Worm (Caenorhabditis elegans) whole organism, young adult: Measurements from ENCODE around the gene srx-46.
A peak's percentile ranks its signal among the peaks of the same experiment; 100 is the strongest.

Experiments
- B0019.2 ChIP-seq: fragments of 200-800 bp; sonication (Bioruptor generic); conservative IDR thresholded peaks from 2 replicates; pipeline ENCODE4 v1.3.6; 2022; ENCODE audit warnings: missing genetic modification reagents, missing genetic modification characterization, missing compliant biosample characterization
- B0336.3 ChIP-seq: fragments of 200-800 bp; sonication (Bioruptor generic); IDR thresholded peaks from 2 replicates; pipeline ENCODE4 v1.3.6; 2022; ENCODE audit warnings: missing genetic modification characterization, missing compliant biosample characterization
- C06A6.2 ChIP-seq: fragments of 200-800 bp; sonication (Bioruptor generic); conservative IDR thresholded peaks from 2 replicates; pipeline ENCODE4 v1.3.6; 2022; ENCODE audit warnings: missing genetic modification characterization, missing compliant biosample characterization
- D2030.7 ChIP-seq: fragments of 200-800 bp; sonication (Bioruptor generic); IDR thresholded peaks from 2 replicates; pipeline ENCODE4 v1.3.6; 2022; ENCODE audit warnings: missing genetic modification reagents, missing genetic modification characterization, missing compliant biosample characterization
- F10E7.11 ChIP-seq: sonication (generic microtip); optimal IDR thresholded peaks from 2 replicates; lab custom pipeline; 2017; ENCODE audit warnings: mild to moderate bottlenecking, missing genetic modification characterization, moderate library complexity, missing compliant biosample characterization
- F22D6.2 ChIP-seq: sonication (generic microtip); optimal IDR thresholded peaks from 2 replicates; lab custom pipeline; 2016; ENCODE audit warnings: mild to moderate bottlenecking, missing genetic modification characterization, missing compliant biosample characterization
- F33H1.4 ChIP-seq: fragments of 200-800 bp; sonication (Bioruptor generic); IDR thresholded peaks from 2 replicates; pipeline ENCODE4 v1.3.6; 2022; ENCODE audit warnings: missing genetic modification reagents, missing genetic modification characterization, missing compliant biosample characterization
- F37B4.10 ChIP-seq: fragments of 200-800 bp; sonication (Bioruptor generic); IDR thresholded peaks from 2 replicates; pipeline ENCODE4 v1.3.6; 2022; ENCODE audit warnings: missing genetic modification characterization, missing compliant biosample characterization
- F39B2.1 ChIP-seq: fragments of 200-800 bp; sonication (Bioruptor generic); IDR thresholded peaks from 2 replicates; pipeline ENCODE4 v1.3.6; 2022; ENCODE audit warnings: missing genetic modification reagents, missing genetic modification characterization, missing compliant biosample characterization
- F49E8.2 ChIP-seq: sonication (generic microtip); optimal IDR thresholded peaks from 3 replicates; lab custom pipeline; 2017; ENCODE audit warnings: missing genetic modification characterization, mild to moderate bottlenecking, missing compliant biosample characterization, antibody characterized with exemption, moderate library complexity; ENCODE audit not compliant: insufficient read depth
- F57C9.4 ChIP-seq: sonication (generic microtip); optimal IDR thresholded peaks from 2 replicates; lab custom pipeline; 2017; ENCODE audit warnings: mild to moderate bottlenecking, missing genetic modification characterization, missing compliant biosample characterization
- K11D2.4 ChIP-seq: fragments of 200-800 bp; sonication (Bioruptor generic); IDR thresholded peaks from 2 replicates; pipeline ENCODE4 v1.3.6; 2022; ENCODE audit warnings: missing genetic modification reagents, missing genetic modification characterization, missing compliant biosample characterization
- Y56A3A.18 ChIP-seq: fragments of 200-800 bp; sonication (Bioruptor generic); IDR thresholded peaks from 2 replicates; pipeline ENCODE4 v1.3.6; 2022; ENCODE audit warnings: missing genetic modification reagents, missing genetic modification characterization, missing compliant biosample characterization
- Y95B8A.8 ChIP-seq: fragments of 200-800 bp; sonication (Bioruptor generic); IDR thresholded peaks from 2 replicates; pipeline ENCODE4 v1.3.6; 2022; ENCODE audit warnings: missing genetic modification reagents, missing genetic modification characterization, missing compliant biosample characterization
- ZK185.1 ChIP-seq: sonication (generic microtip); optimal IDR thresholded peaks from 2 replicates; lab custom pipeline; 2016; ENCODE audit warnings: mild to moderate bottlenecking, missing genetic modification characterization, missing compliant biosample characterization; ENCODE audit not compliant: poor library complexity, severe bottlenecking
- akir-1 ChIP-seq: fragments of 200-800 bp; sonication (Bioruptor generic); optimal IDR thresholded peaks from 2 replicates; lab custom pipeline; 2018; ENCODE audit warnings: mild to moderate bottlenecking, missing genetic modification characterization, moderate library complexity, missing compliant biosample characterization
- aptf-2 ChIP-seq: fragments of 200-800 bp; sonication (Bioruptor generic); conservative IDR thresholded peaks from 2 replicates; pipeline ENCODE4 v1.3.6; 2022; ENCODE audit warnings: missing genetic modification reagents, missing genetic modification characterization, missing compliant biosample characterization
- athp-1 ChIP-seq: sonication (generic microtip); optimal IDR thresholded peaks from 2 replicates; lab custom pipeline; 2017; ENCODE audit warnings: mild to moderate bottlenecking, missing genetic modification characterization, missing compliant biosample characterization
- attf-3 ChIP-seq: fragments of 200-800 bp; sonication (Bioruptor generic); conservative IDR thresholded peaks from 2 replicates; pipeline ENCODE4 v1.3.6; 2022; ENCODE audit warnings: missing genetic modification reagents, missing genetic modification characterization, missing compliant biosample characterization
- bed-1 ChIP-seq: fragments of 200-800 bp; sonication (Bioruptor generic); IDR thresholded peaks from 2 replicates; pipeline ENCODE4 v1.3.6; 2022; ENCODE audit warnings: missing genetic modification reagents, missing genetic modification characterization, missing compliant biosample characterization
- cebp-2 ChIP-seq: fragments of 200-800 bp; sonication (Bioruptor generic); IDR thresholded peaks from 2 replicates; pipeline ENCODE4 v1.3.6; 2022; ENCODE audit warnings: missing genetic modification characterization, missing compliant biosample characterization
- ceh-100 ChIP-seq: fragments of 200-800 bp; sonication (Bioruptor generic); IDR thresholded peaks from 2 replicates; pipeline ENCODE4 v1.3.6; 2022; ENCODE audit warnings: missing genetic modification reagents, missing genetic modification characterization, missing compliant biosample characterization
- ceh-27 ChIP-seq: fragments of 200-800 bp; sonication (Bioruptor generic); optimal IDR thresholded peaks from 2 replicates; lab custom pipeline; 2018; ENCODE audit warnings: mild to moderate bottlenecking, missing genetic modification characterization, moderate library complexity, missing compliant biosample characterization
- ceh-58 ChIP-seq: fragments of 200-800 bp; sonication (Bioruptor generic); IDR thresholded peaks from 2 replicates; pipeline ENCODE4 v1.3.6; 2022; ENCODE audit warnings: missing genetic modification characterization, missing compliant biosample characterization
- chd-7 ChIP-seq: sonication (generic microtip); optimal IDR thresholded peaks from 2 replicates; lab custom pipeline; 2016; ENCODE audit warnings: mild to moderate bottlenecking, missing genetic modification characterization, moderate library complexity, missing compliant biosample characterization
- dox-1 ChIP-seq: fragments of 200-800 bp; sonication (Bioruptor generic); IDR thresholded peaks from 2 replicates; pipeline ENCODE4 v1.3.6; 2022; ENCODE audit warnings: missing genetic modification reagents, missing genetic modification characterization, missing compliant biosample characterization
- dpl-1 ChIP-seq: fragments of 150-350 bp; optimal IDR thresholded peaks from 2 replicates; lab custom pipeline; 2014; ENCODE audit warnings: missing biosample characterization, missing genetic modification reagents, missing genetic modification characterization
- ekl-4 ChIP-seq: fragments of 200-800 bp; sonication (Bioruptor generic); IDR thresholded peaks from 2 replicates; pipeline ENCODE4 v1.3.6; 2022; ENCODE audit warnings: missing genetic modification reagents, missing genetic modification characterization, missing compliant biosample characterization
- hmg-1.2 ChIP-seq: fragments of 200-800 bp; sonication (Bioruptor generic); IDR thresholded peaks from 2 replicates; pipeline ENCODE4 v1.3.6; 2022; ENCODE audit warnings: missing genetic modification reagents, missing genetic modification characterization, missing compliant biosample characterization
- hmg-20 ChIP-seq: fragments of 200-800 bp; sonication (Bioruptor generic); IDR thresholded peaks from 2 replicates; pipeline ENCODE4 v1.3.6; 2022; ENCODE audit warnings: missing genetic modification reagents, missing genetic modification characterization, missing compliant biosample characterization
- hrde-1 ChIP-seq: sonication (generic microtip); optimal IDR thresholded peaks from 2 replicates; lab custom pipeline; 2016; ENCODE audit warnings: missing genetic modification characterization, mild to moderate bottlenecking, missing compliant biosample characterization, moderate library complexity, missing genotype, missing genetic modification reagents, borderline replicate concordance
- hsf-1 ChIP-seq: fragments of 200-800 bp; sonication (Bioruptor generic); IDR thresholded peaks from 2 replicates; pipeline ENCODE4 v1.3.6; 2022; ENCODE audit warnings: missing genetic modification reagents, missing genetic modification characterization, missing compliant biosample characterization
- lin-35 ChIP-seq, 3 experiments: fragments of 150-350 bp in 2 of 3; sonication (generic microtip) in 1 of 3; optimal IDR thresholded peaks; 2 replicates each; lab custom pipeline; 2014 to 2018; ENCODE audit warnings: missing biosample characterization in 3 of 3, missing genetic modification characterization in 3 of 3, missing genetic modification reagents in 3 of 3
- lir-1 ChIP-seq: fragments of 200-800 bp; sonication (Bioruptor generic); conservative IDR thresholded peaks from 2 replicates; pipeline ENCODE4 v1.3.6; 2022; ENCODE audit warnings: missing genetic modification reagents, missing genetic modification characterization, missing compliant biosample characterization
- madf-6 ChIP-seq: fragments of 200-800 bp; sonication (Bioruptor generic); IDR thresholded peaks from 2 replicates; pipeline ENCODE4 v1.3.6; 2022; ENCODE audit warnings: missing genetic modification reagents, missing genetic modification characterization, missing compliant biosample characterization
- mes-4 ChIP-seq: sonication (generic microtip); optimal IDR thresholded peaks from 2 replicates; lab custom pipeline; 2016; ENCODE audit warnings: missing genotype, missing genetic modification characterization, missing compliant biosample characterization
- nfya-2 ChIP-seq: fragments of 200-800 bp; sonication (Bioruptor generic); IDR thresholded peaks from 2 replicates; pipeline ENCODE4 v1.3.6; 2022; ENCODE audit warnings: missing genetic modification reagents, missing genetic modification characterization, missing compliant biosample characterization
- nfyb-1 ChIP-seq: fragments of 200-800 bp; sonication (Bioruptor generic); IDR thresholded peaks from 2 replicates; pipeline ENCODE4 v1.3.6; 2022; ENCODE audit warnings: missing genetic modification reagents, missing genetic modification characterization, missing compliant biosample characterization
- nhr-120 ChIP-seq: fragments of 200-800 bp; sonication (Bioruptor generic); IDR thresholded peaks from 2 replicates; pipeline ENCODE4 v1.3.6; 2022; ENCODE audit warnings: missing genetic modification characterization, missing compliant biosample characterization
- nhr-27 ChIP-seq: fragments of 200-800 bp; sonication (Bioruptor generic); optimal IDR thresholded peaks from 2 replicates; lab custom pipeline; 2018; ENCODE audit warnings: mild to moderate bottlenecking, missing genetic modification characterization, moderate library complexity, missing compliant biosample characterization
- nhr-80 ChIP-seq: sonication (generic microtip); optimal IDR thresholded peaks from 2 replicates; lab custom pipeline; 2016; ENCODE audit warnings: missing genetic modification characterization, missing compliant biosample characterization
- pbrm-1 ChIP-seq: fragments of 200-800 bp; sonication (Bioruptor generic); IDR thresholded peaks from 2 replicates; pipeline ENCODE4 v1.3.6; 2022; ENCODE audit warnings: missing genetic modification reagents, missing genetic modification characterization, missing compliant biosample characterization
- rec-8 ChIP-seq, 2 experiments: sonication (generic microtip); optimal IDR thresholded peaks; 2 replicates each; lab custom pipeline; 2016; ENCODE audit warnings: mild to moderate bottlenecking in 2 of 2, missing genetic modification characterization in 2 of 2, missing genetic modification reagents in 2 of 2, missing genotype in 2 of 2, missing biosample characterization in 1 of 2, missing compliant biosample characterization in 1 of 2, moderate library complexity in 1 of 2
- rpc-1 ChIP-seq, 2 experiments: fragments of 150-350 bp in 1 of 2; sonication (generic microtip) in 1 of 2; optimal IDR thresholded peaks; 2 replicates each; lab custom pipeline; 2014 to 2018; ENCODE audit warnings: missing biosample characterization in 1 of 2, missing genetic modification characterization in 1 of 2, missing genetic modification reagents in 1 of 2, missing genotype in 1 of 2
- sptf-2 ChIP-seq: fragments of 200-800 bp; sonication (Bioruptor generic); optimal IDR thresholded peaks from 2 replicates; lab custom pipeline; 2018; ENCODE audit warnings: mild to moderate bottlenecking, missing genetic modification characterization, missing compliant biosample characterization
- unc-130 ChIP-seq: sonication (generic microtip); optimal IDR thresholded peaks from 2 replicates; lab custom pipeline; 2016; ENCODE audit warnings: missing genetic modification reagents, missing genetic modification characterization, missing compliant biosample characterization
- ztf-6 ChIP-seq: fragments of 200-800 bp; sonication (Bioruptor generic); IDR thresholded peaks from 2 replicates; pipeline ENCODE4 v1.3.6; 2022; ENCODE audit warnings: missing genetic modification reagents, missing genetic modification characterization, missing compliant biosample characterization

srx-46 gene

ce11 chrV:9340318-9340717, 12.7 kb upstream of the srx-46 start (continued):
- TF ChIP-seq B0336.3 (GFP tag; lab: Robert Waterston, UW) (peak; percentile 52), rec-8 (tag; optimal IDR thresholded peaks at IDR 0.05; lab: Kevin White, UChicago) (no peak), mes-4 (tag; lab: Kevin White, UChicago) (no peak), chd-7 (peak; percentile 49), nhr-80 (tag; lab: Kevin White, UChicago) (no peak), F22D6.2 (tag; lab: Kevin White, UChicago) (no peak), dpl-1 (GFP tag; lab: Kevin White, UChicago) (no peak), D2030.7 (GFP tag; lab: Robert Waterston, UW) (peak; percentile 26; the same call in 1 of the 2 replicates), F49E8.2 (tag; lab: Kevin White, UChicago) (peak; percentile 37), rpc-1 (optimal IDR thresholded peaks at IDR 0.05; lab: Kevin White, UChicago) (no peak), rpc-1 (tag; optimal IDR thresholded peaks at IDR 0.05; lab: Kevin White, UChicago) (no peak), Y95B8A.8 (GFP tag; lab: Robert Waterston, UW) (peak; percentile 88), ceh-100 (peak; percentile 72), unc-130 (no peak), hrde-1 (no peak), ceh-58 (0 out of 2 replicates have a peak, but pooled peaks have one; percentile 86), dox-1 (GFP tag; lab: Robert Waterston, UW) (peak; percentile 58; the same call in 1 of the 2 replicates), nhr-27 (no peak), akir-1 (no peak), F57C9.4 (tag; lab: Kevin White, UChicago) (no peak), nhr-120 (GFP tag; lab: Robert Waterston, UW) (0 out of 2 replicates have a peak, but pooled peaks have one; percentile 43), sptf-2 (GFP tag; lab: Kevin White, UChicago) (no peak), ZK185.1 (no peak), ekl-4 (peak; percentile 75), lin-35 (GFP tag; optimal IDR thresholded peaks at IDR 0.05; lab: Kevin White, UChicago) (peak in 1 of 3 experiments; percentile 49), hmg-20 (GFP tag; lab: Robert Waterston, UW) (0 out of 2 replicates have a peak, but pooled peaks have one; percentile 54), hsf-1 (peak; percentile 59; the same call in 1 of the 2 replicates), F10E7.11 (tag; lab: Kevin White, UChicago) (no peak), athp-1 (no peak), ztf-6 (no peak), ceh-27 (no peak)

- TF ChIP-seq F33H1.4, result peak; percentile 16; the same call in 1 of the 2 replicates
- peak; percentile 90 for TF ChIP-seq C06A6.2
- TF ChIP-seq Y56A3A.18 (GFP tag; lab: Robert Waterston, UW), result peak; percentile 93
- peak; percentile 92 for TF ChIP-seq cebp-2 (GFP tag; lab: Robert Waterston, UW)
- 0 out of 2 replicates have a peak, but pooled peaks have one; percentile 39 for TF ChIP-seq lir-1 (GFP tag; lab: Robert Waterston, UW)
- TF ChIP-seq hmg-1.2, result peak; percentile 63
- 0 out of 2 replicates have a peak, but pooled peaks have one; percentile 12 for TF ChIP-seq aptf-2
- peak; percentile 73; the same call in 1 of the 2 replicates for TF ChIP-seq hsf-1
- TF ChIP-seq B0019.2, result peak; percentile 59
- peak; percentile 90 for TF ChIP-seq nfyb-1 (GFP tag; lab: Robert Waterston, UW)
- TF ChIP-seq bed-1, result 0 out of 2 replicates have a peak, but pooled peaks have one; percentile 83
- peak; percentile 61 for TF ChIP-seq madf-6 (GFP tag; lab: Robert Waterston, UW)
- TF ChIP-seq F37B4.10 (GFP tag; lab: Robert Waterston, UW), result 0 out of 2 replicates have a peak, but pooled peaks have one; percentile 44
- peak; percentile 85 for TF ChIP-seq F39B2.1
- TF ChIP-seq nfya-2, result 0 out of 2 replicates have a peak, but pooled peaks have one; percentile 53
- TF ChIP-seq nhr-120 (GFP tag; lab: Robert Waterston, UW), result peak; percentile 89; the same call in 1 of the 2 replicates
- peak; percentile 91 for TF ChIP-seq K11D2.4 (GFP tag; lab: Robert Waterston, UW)
- TF ChIP-seq Y95B8A.8 (GFP tag; lab: Robert Waterston, UW), result peak; percentile 96
- peak; percentile 88 for TF ChIP-seq pbrm-1 (GFP tag; lab: Robert Waterston, UW)
- TF ChIP-seq D2030.7 (GFP tag; lab: Robert Waterston, UW), result peak; percentile 47; the same call in 1 of the 2 replicates
- TF ChIP-seq ztf-6, result 0 out of 2 replicates have a peak, but pooled peaks have one; percentile 18
- TF ChIP-seq attf-3 (GFP tag; lab: Robert Waterston, UW), result peak; percentile 62; the same call in 1 of the 2 replicates
Observed at ce11 chrV:9341814-9342213, 11.2 kb upstream of the srx-46 start.
